Worm (Caenorhabditis elegans): ENCODE data around the gene K10D11.2.

DNA sequence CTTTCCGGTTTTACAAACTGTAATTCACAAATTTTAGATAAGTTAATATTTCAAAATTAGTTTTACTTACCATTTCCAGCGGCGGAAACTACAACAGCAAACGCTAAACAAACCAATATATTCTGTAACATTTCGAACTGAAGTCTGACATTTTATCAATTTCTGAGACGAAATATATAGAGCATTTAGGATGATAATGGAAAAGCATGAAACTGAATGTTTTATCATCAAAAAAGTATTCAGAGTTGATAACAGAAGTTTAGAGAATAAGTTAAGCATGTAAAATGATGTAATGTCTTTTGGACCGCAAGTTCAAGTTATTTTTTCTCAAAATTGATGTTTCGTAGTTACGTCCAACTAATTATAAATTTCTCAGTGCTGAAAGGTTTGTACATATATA lies 9.6 kb upstream of the K10D11.2 start, which contains the start of gene F55G11.2:
- no peak for TF ChIP-seq fos-1 (tag; optimal IDR thresholded peaks at IDR 0.05)
- TF ChIP-seq nhr-67 (tag; optimal IDR thresholded peaks at IDR 0.05) = no peak
- no peak for TF ChIP-seq ama-1 (optimal IDR thresholded peaks at IDR 0.05)
- TF ChIP-seq egl-27 (tag; optimal IDR thresholded peaks at IDR 0.05) = no peak
- TF ChIP-seq lin-39 (tag; optimal IDR thresholded peaks at IDR 0.05) = no peak
- TF ChIP-seq nhr-28 (tag; optimal IDR thresholded peaks at IDR 0.05) = no peak
- TF ChIP-seq elt-3 (tag; optimal IDR thresholded peaks at IDR 0.05) = no peak
- no peak for TF ChIP-seq unc-39 (tag; optimal IDR thresholded peaks at IDR 0.05)
- TF ChIP-seq elt-1 (tag; optimal IDR thresholded peaks at IDR 0.05) = no peak
- TF ChIP-seq ZK546.5 (tag; optimal IDR thresholded peaks at IDR 0.05) = no peak
- no peak for TF ChIP-seq aly-2 (tag; optimal IDR thresholded peaks at IDR 0.05)
- no peak for TF ChIP-seq snpc-4 (tag; optimal IDR thresholded peaks at IDR 0.05)
- TF ChIP-seq fkh-10 (GFP tag; optimal IDR thresholded peaks at IDR 0.05) = no peak
- no peak for TF ChIP-seq nhr-237 (tag; optimal IDR thresholded peaks at IDR 0.05)
